Worm (Caenorhabditis elegans): ENCODE results near the gene F23A7.3.
A peak's percentile ranks its signal among the peaks of the same experiment; 100 is the strongest.

F23A7.3 gene

ce11 chrX:16205880-16206279 is 13.9 kb upstream of the F23A7.3 start (continued):
- TF ChIP-seq cebp-1 (GFP tag; IDR thresholded peaks at IDR 0.05) (no peak), cebp-1 (tag; optimal IDR thresholded peaks at IDR 0.05) (peak; percentile 77), D2030.7 (GFP tag; IDR thresholded peaks at IDR 0.05) (no peak), pha-4 (tag; optimal IDR thresholded peaks at IDR 0.05) (no peak), ztf-6 (GFP tag; IDR thresholded peaks at IDR 0.05) (no peak), ekl-4 (GFP tag; IDR thresholded peaks at IDR 0.05) (no peak), ceh-100 (GFP tag; IDR thresholded peaks at IDR 0.05) (no peak), bed-2 (GFP tag; IDR thresholded peaks at IDR 0.05) (no peak), snpc-4 (GFP tag; optimal IDR thresholded peaks at IDR 0.05) (no peak), snpc-4 (tag; optimal IDR thresholded peaks at IDR 0.05) (peak in 3 of 4 experiments; percentile 26 to 73 (median 70)), lsy-27 (tag; optimal IDR thresholded peaks at IDR 0.05; ENCODE audit: borderline replicate concordance, insufficient read depth) (no peak), B0035.1 (tag; optimal IDR thresholded peaks at IDR 0.05) (peak; percentile 24), repo-1 (tag; optimal IDR thresholded peaks at IDR 0.05) (peak; percentile 58), efl-1 (GFP tag; optimal IDR thresholded peaks at IDR 0.05) (no peak), nhr-90 (tag; optimal IDR thresholded peaks at IDR 0.05) (no peak), rec-8 (tag; optimal IDR thresholded peaks at IDR 0.05) (no peak), ceh-27 (GFP tag; optimal IDR thresholded peaks at IDR 0.05) (peak; percentile 24), snpc-1.3 (tag; optimal IDR thresholded peaks at IDR 0.05; ENCODE audit: insufficient read depth) (no peak), F10E7.11 (tag; optimal IDR thresholded peaks at IDR 0.05) (no peak), F33H1.4 (GFP tag; IDR thresholded peaks at IDR 0.05) (no peak), B0336.3 (GFP tag; IDR thresholded peaks at IDR 0.05) (peak; percentile 67), lin-40 (tag; optimal IDR thresholded peaks at IDR 0.05) (peak; percentile 94), ets-4 (GFP tag; optimal IDR thresholded peaks at IDR 0.05) (no peak), C06A6.2 (GFP tag; conservative IDR thresholded peaks at IDR 0.05) (no peak), somi-1 (GFP tag; optimal IDR thresholded peaks at IDR 0.05) (no peak), ztf-22 (GFP tag; optimal IDR thresholded peaks at IDR 0.05) (no peak), Y95B8A.8 (GFP tag; IDR thresholded peaks at IDR 0.05) (no peak), hlh-12 (tag; optimal IDR thresholded peaks at IDR 0.05) (no peak), sdz-38 (tag; optimal IDR thresholded peaks at IDR 0.05) (no peak), T07F8.4 (tag; optimal IDR thresholded peaks at IDR 0.05) (peak; percentile 20), lin-35 (GFP tag; optimal IDR thresholded peaks at IDR 0.05) (peak in 1 of 3 experiments; percentile 60), ztf-28 (GFP tag; IDR thresholded peaks at IDR 0.05) (no peak), nfyb-1 (GFP tag; IDR thresholded peaks at IDR 0.05) (no peak), ama-1 (optimal IDR thresholded peaks at IDR 0.05) (no peak), ama-1 (GFP tag; optimal IDR thresholded peaks at IDR 0.05) (no peak), F52B5.7 (tag; optimal IDR thresholded peaks at IDR 0.05) (no peak), snpc-3.4 (tag; optimal IDR thresholded peaks at IDR 0.05) (no peak), Y67H2A.10 (GFP tag; conservative IDR thresholded peaks at IDR 0.05) (no peak), bed-1 (GFP tag; IDR thresholded peaks at IDR 0.05) (no peak), unc-62 (GFP tag; optimal IDR thresholded peaks at IDR 0.05) (no peak), madf-10 (tag; optimal IDR thresholded peaks at IDR 0.05) (peak; percentile 70), ceh-58 (GFP tag; IDR thresholded peaks at IDR 0.05) (no peak), ccch-3 (GFP tag; optimal IDR thresholded peaks at IDR 0.05) (no peak), xnd-1 (tag; optimal IDR thresholded peaks at IDR 0.05) (no peak), F22D6.2 (tag; optimal IDR thresholded peaks at IDR 0.05) (no peak), fkh-3 (tag; optimal IDR thresholded peaks at IDR 0.05) (no peak), ztf-18 (tag; optimal IDR thresholded peaks at IDR 0.05) (no peak), rcor-1 (GFP tag; IDR thresholded peaks at IDR 0.05) (0 out of 2 replicates have a peak, but pooled peaks have one; percentile 30), ztf-3 (GFP tag; optimal IDR thresholded peaks at IDR 0.05) (no peak), zfh-2 (GFP tag; conservative IDR thresholded peaks at IDR 0.05) (no peak)
